Worm (Caenorhabditis elegans) whole organism, L4/young adult: ENCODE results near the gene znf-622.

Source experiments
- W03F9.2 ChIP-seq: fragments of 150-350 bp; optimal IDR thresholded peaks from 2 replicates; lab custom pipeline; 2014; ENCODE audit warnings: missing biosample characterization, missing genetic modification characterization
- dao-5 ChIP-seq: sonication (generic microtip); optimal IDR thresholded peaks from 2 replicates; lab custom pipeline; 2016; ENCODE audit warnings: missing genotype, missing genetic modification characterization, moderate library complexity, missing compliant biosample characterization
- him-1 ChIP-seq: sonication (generic microtip); optimal IDR thresholded peaks from 2 replicates; lab custom pipeline; 2016; ENCODE audit warnings: missing genotype, missing genetic modification reagents, missing genetic modification characterization, missing compliant biosample characterization

DNA sequence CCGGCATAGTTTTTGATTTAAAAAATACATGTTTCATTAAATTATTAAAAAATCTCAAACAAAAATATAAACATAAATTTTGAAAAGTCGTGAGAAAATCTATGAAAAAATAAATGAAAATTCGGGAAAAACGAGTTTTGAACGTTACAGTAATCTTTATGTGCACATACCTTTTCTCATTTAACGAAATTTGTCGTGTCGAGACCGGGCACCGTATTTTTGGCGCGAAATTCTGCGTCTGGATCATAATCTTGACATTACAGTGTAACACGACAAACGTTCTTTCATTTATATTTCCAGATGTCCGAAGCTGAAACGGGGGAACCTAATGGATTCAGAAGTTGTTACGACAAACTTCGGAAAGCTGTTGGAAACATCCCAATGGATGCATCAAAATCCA is 8.1 kb downstream of the znf-622 start, which contains the start of gene C16A3.2:
- no peak for TF ChIP-seq him-1 (tag; lab: Kevin White, UChicago)
- no peak for TF ChIP-seq dao-5 (tag; lab: Kevin White, UChicago)
- TF ChIP-seq W03F9.2 (tag; lab: Kevin White, UChicago), result no peak
